Worm (Caenorhabditis elegans) whole organism, L3 larva: Measurements from ENCODE around the gene F58D2.5.

Source experiments
- elt-3 ChIP-seq, 3 experiments: fragments of 150-350 bp in 1 of 3; sonication (generic microtip) in 2 of 3; optimal IDR thresholded peaks; 2 replicates in 2 of 3; 4 replicates in 1 of 3; lab custom pipeline; 2014 to 2017; ENCODE audit warnings: missing biosample characterization in 3 of 3, missing genetic modification characterization in 3 of 3
- jun-1 ChIP-seq: fragments of 150-350 bp; optimal IDR thresholded peaks from 2 replicates; lab custom pipeline; 2014; ENCODE audit warnings: missing biosample characterization, missing genetic modification reagents, missing genetic modification characterization
- lin-39 ChIP-seq: fragments of 150-350 bp; optimal IDR thresholded peaks from 2 replicates; lab custom pipeline; 2018; ENCODE audit warnings: missing biosample characterization, missing genetic modification reagents, missing genetic modification characterization
- snpc-4 ChIP-seq: fragments of 150-350 bp; optimal IDR thresholded peaks from 2 replicates; lab custom pipeline; 2014; ENCODE audit warnings: missing biosample characterization, missing genetic modification characterization
- unc-62 ChIP-seq: fragments of 150-350 bp; sonication (generic microtip); optimal IDR thresholded peaks from 4 replicates; lab custom pipeline; 2014; ENCODE audit warnings: missing biosample characterization, missing genetic modification reagents, missing genetic modification characterization
- ztf-11 ChIP-seq: fragments of 150-350 bp; optimal IDR thresholded peaks from 2 replicates; lab custom pipeline; 2014; ENCODE audit warnings: missing biosample characterization, missing genetic modification characterization

DNA sequence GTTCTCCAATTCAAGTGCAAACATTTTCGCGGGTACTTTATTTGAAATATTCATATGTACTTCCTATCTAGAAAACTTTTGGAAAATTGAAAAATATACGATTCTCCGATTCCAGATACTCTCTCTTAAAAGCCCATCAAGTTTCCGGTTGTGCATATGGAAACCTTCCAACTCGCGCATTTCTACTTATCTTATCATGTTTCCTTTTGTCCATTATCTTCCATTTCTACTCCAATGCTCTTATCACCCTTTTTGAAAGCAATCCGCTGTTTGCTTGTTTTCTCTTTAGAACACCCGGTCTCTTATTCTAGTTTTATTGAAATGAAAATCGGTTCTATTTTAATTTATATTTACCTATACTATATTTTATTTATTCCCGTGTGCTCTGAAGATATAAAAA lies 28.5 kb upstream of the F58D2.5 start, which contains the start of gene C48D1.5:
- TF ChIP-seq elt-3 (tag; optimal IDR thresholded peaks at IDR 0.05; lab: Kevin White, UChicago) = no peak
- no peak for TF ChIP-seq lin-39 (tag; lab: Kevin White, UChicago)
- no peak for TF ChIP-seq jun-1 (tag; lab: Kevin White, UChicago)
- TF ChIP-seq unc-62 = no peak
- no peak for TF ChIP-seq ztf-11 (tag; lab: Kevin White, UChicago)
- TF ChIP-seq snpc-4 (tag; lab: Kevin White, UChicago) = no peak
